Worm (Caenorhabditis elegans): ENCODE data around the gene zyg-12.
"Not testable (repeated sequence)": the region's sequence is repeated elsewhere in the genome, so short reads cannot be mapped to it uniquely, and the experiment has no call there.

zyg-12 gene

ce11 chrII:4905331-4905730, 44.4 kb upstream of the zyg-12 start:
- TF ChIP-seq elt-2 (tag; optimal IDR thresholded peaks at IDR 0.05): no peak
- TF ChIP-seq unc-3 (GFP tag; conservative IDR thresholded peaks at IDR 0.05): no peak
- TF ChIP-seq unc-3 (tag; optimal IDR thresholded peaks at IDR 0.05): no peak

- no peak for TF ChIP-seq C38D4.7 (GFP tag; optimal IDR thresholded peaks at IDR 0.05)
- no peak for TF ChIP-seq fkh-6 (tag; optimal IDR thresholded peaks at IDR 0.05)
- no peak for TF ChIP-seq ceh-24 (tag; optimal IDR thresholded peaks at IDR 0.05)
- no peak for TF ChIP-seq pros-1 (tag; optimal IDR thresholded peaks at IDR 0.05)
- TF ChIP-seq dve-1 (tag; optimal IDR thresholded peaks at IDR 0.05): no peak
- no peak for TF ChIP-seq nhr-232 (tag; optimal IDR thresholded peaks at IDR 0.05)
- TF ChIP-seq ceh-2 (tag; optimal IDR thresholded peaks at IDR 0.05): no peak
- TF ChIP-seq ceh-30 (tag; optimal IDR thresholded peaks at IDR 0.05): no peak
- no peak for TF ChIP-seq ahr-1 (tag; optimal IDR thresholded peaks at IDR 0.05)
- TF ChIP-seq lin-11 (tag; optimal IDR thresholded peaks at IDR 0.05): no peak
- no peak for TF ChIP-seq ttx-3 (tag; optimal IDR thresholded peaks at IDR 0.05)
- TF ChIP-seq hlh-6 (tag; optimal IDR thresholded peaks at IDR 0.05): no peak
These were observed 43.8 kb upstream of the zyg-12 start for ce11 chrII:4905883-4906282.

- TF ChIP-seq unc-42 (tag; optimal IDR thresholded peaks at IDR 0.05) (peak; percentile 38), elt-2 (tag; optimal IDR thresholded peaks at IDR 0.05) (peak; percentile 22), hlh-30 (tag; optimal IDR thresholded peaks at IDR 0.05; ENCODE audit: insufficient read depth) (no peak), rnt-1 (tag; optimal IDR thresholded peaks at IDR 0.05) (no peak), pat-9 (tag; optimal IDR thresholded peaks at IDR 0.05) (no peak), ceh-45 (GFP tag; IDR thresholded peaks at IDR 0.05) (no peak), mec-3 (tag; optimal IDR thresholded peaks at IDR 0.05; ENCODE audit: borderline replicate concordance) (no peak), ahr-1 (tag; optimal IDR thresholded peaks at IDR 0.05) (no peak), ceh-22 (tag; optimal IDR thresholded peaks at IDR 0.05) (peak; percentile 19), ceh-9 (tag; optimal IDR thresholded peaks at IDR 0.05) (no peak), nfya-1 (tag; optimal IDR thresholded peaks at IDR 0.05) (no peak), tbx-7 (tag; optimal IDR thresholded peaks at IDR 0.05) (no peak), sox-2 (GFP tag; IDR thresholded peaks at IDR 0.05) (no peak), unc-55 (GFP tag; optimal IDR thresholded peaks at IDR 0.05) (peak; percentile 48), hlh-13 (GFP tag; optimal IDR thresholded peaks at IDR 0.05) (no peak)
These were observed 41.5 kb upstream of the zyg-12 start for ce11 chrII:4908160-4908559.

- no peak for TF ChIP-seq ttx-3 (tag; optimal IDR thresholded peaks at IDR 0.05)
These were observed 35.5 kb upstream of the zyg-12 start, which contains the start of gene R05F9.11 for ce11 chrII:4914214-4914613. R05F9.11 (minus strand) TSS chrII:4914218.

- no peak for TF ChIP-seq ceh-30 (tag; optimal IDR thresholded peaks at IDR 0.05)
These were observed 34.1 kb upstream of the zyg-12 start for ce11 chrII:4915572-4915971.

- TF ChIP-seq eyg-1 (tag; optimal IDR thresholded peaks at IDR 0.05); C38D4.7 (GFP tag; optimal IDR thresholded peaks at IDR 0.05); dve-1 (tag; optimal IDR thresholded peaks at IDR 0.05): not testable (repeated sequence)
These were observed 33.2 kb upstream of the zyg-12 start, which contains the start of gene msp-31 for ce11 chrII:4916462-4916861. msp-31 (minus strand) TSS chrII:4916562.

ce11 chrII:4918501-4919021, 31.1 kb upstream of the zyg-12 start:
- TF ChIP-seq sdc-2 (tag; optimal IDR thresholded peaks at IDR 0.05) (no peak), pat-9 (tag; optimal IDR thresholded peaks at IDR 0.05) (no peak)
